Fruit fly (Drosophila melanogaster) whole organism, pupa: Measurements from ENCODE around the gene CG42717.

Experiments used
- CG13204 ChIP-seq: fragments of 200-800 bp; sonication (Bioruptor generic); optimal IDR thresholded peaks from 2 replicates; lab custom pipeline; 2018; ENCODE audit warnings: missing biosample characterization, mild to moderate bottlenecking, missing genetic modification characterization, moderate library complexity
- CG15710 ChIP-seq: fragments of 200-800 bp; sonication (Bioruptor generic); optimal IDR thresholded peaks from 2 replicates; lab custom pipeline; 2018; ENCODE audit warnings: missing biosample characterization, mild to moderate bottlenecking, missing genetic modification characterization, moderate library complexity
- CG17806 ChIP-seq: fragments of 200-800 bp; sonication (Bioruptor generic); optimal IDR thresholded peaks from 2 replicates; lab custom pipeline; 2018; ENCODE audit warnings: missing biosample characterization, mild to moderate bottlenecking, missing genetic modification characterization, moderate library complexity
- CG8159 ChIP-seq: fragments of 200-800 bp; sonication (Bioruptor generic); optimal IDR thresholded peaks from 3 replicates; lab custom pipeline; 2018; ENCODE audit warnings: missing biosample characterization, mild to moderate bottlenecking, missing genetic modification characterization, moderate library complexity
- Pif1B ChIP-seq: fragments of 200-800 bp; sonication (Bioruptor generic); optimal IDR thresholded peaks from 3 replicates; lab custom pipeline; 2016; ENCODE audit warnings: missing biosample characterization, missing genetic modification characterization

- TF ChIP-seq CG8159 (tag; lab: Kevin White, UChicago) (no peak), Pif1B (no peak), CG17806 (tag; lab: Kevin White, UChicago) (no peak), CG15710 (tag; lab: Kevin White, UChicago) (no peak), CG13204 (GFP tag; lab: Kevin White, UChicago) (peak; percentile 20)
Observed at dm6 chr3L:16049955-16050886, 17.2 kb upstream of the CG42717 start.
